Fruit fly (Drosophila melanogaster) whole organism, embryonic: Measurements from ENCODE around the gene CCHa2.

Experiments
- ATbp ChIP-seq: fragments of 200-800 bp; sonication (Bioruptor generic); optimal IDR thresholded peaks from 2 replicates; lab custom pipeline; 2017; ENCODE audit warnings: missing biosample characterization, mild to moderate bottlenecking, missing genetic modification characterization, missing genetic modification reagents
- Asciz ChIP-seq: fragments of 200-800 bp; sonication (Bioruptor generic); optimal IDR thresholded peaks from 2 replicates; lab custom pipeline; 2017; ENCODE audit warnings: missing biosample characterization, mild to moderate bottlenecking, missing genetic modification characterization, missing genetic modification reagents
- Bdp1 ChIP-seq: fragments of 200-800 bp; sonication (Bioruptor generic); optimal IDR thresholded peaks from 3 replicates; lab custom pipeline; 2016; ENCODE audit warnings: missing biosample characterization, missing genetic modification characterization
- Bgb ChIP-seq: fragments of 200-800 bp; sonication (Bioruptor generic); IDR thresholded peaks from 2 replicates; pipeline ENCODE4 v1.3.6; 2022; ENCODE audit warnings: missing biosample characterization, missing genetic modification characterization; ENCODE audit not compliant: partially characterized antibody
- BtbVII ChIP-seq: fragments of 200-800 bp; sonication (Bioruptor generic); optimal IDR thresholded peaks from 3 replicates; lab custom pipeline; 2017; ENCODE audit warnings: missing biosample characterization, mild to moderate bottlenecking, missing genetic modification characterization
- CG10431 ChIP-seq: fragments of 200-800 bp; sonication (Bioruptor generic); optimal IDR thresholded peaks from 3 replicates; lab custom pipeline; 2018; ENCODE audit warnings: missing biosample characterization, mild to moderate bottlenecking, missing genetic modification characterization
- CG10654 ChIP-seq: fragments of 200-800 bp; sonication (Bioruptor generic); optimal IDR thresholded peaks from 2 replicates; lab custom pipeline; 2016; ENCODE audit warnings: missing biosample characterization, missing genetic modification characterization
- CG11723 ChIP-seq: fragments of 200-800 bp; sonication (Bioruptor generic); optimal IDR thresholded peaks from 2 replicates; lab custom pipeline; 2017; ENCODE audit warnings: missing biosample characterization, mild to moderate bottlenecking, missing genetic modification characterization
- CG12299 ChIP-seq: fragments of 200-800 bp; sonication (Bioruptor generic); optimal IDR thresholded peaks from 2 replicates; lab custom pipeline; 2018; ENCODE audit warnings: missing biosample characterization, mild to moderate bottlenecking, missing genetic modification characterization
- CG14667 ChIP-seq: fragments of 200-800 bp; sonication (Bioruptor generic); IDR thresholded peaks from 2 replicates; pipeline ENCODE4 v1.3.6; 2022; ENCODE audit warnings: missing biosample characterization, missing genetic modification characterization
- CG14860 ChIP-seq: fragments of 200-800 bp; sonication (Bioruptor generic); IDR thresholded peaks from 3 replicates; pipeline ENCODE4 v1.3.6; 2022; ENCODE audit warnings: missing biosample characterization, missing genetic modification characterization; ENCODE audit not compliant: partially characterized antibody
- CG16813 ChIP-seq: fragments of 200-800 bp; sonication (Bioruptor generic); IDR thresholded peaks from 3 replicates; pipeline ENCODE4 v1.3.6; 2022; ENCODE audit warnings: missing biosample characterization, missing genetic modification characterization; ENCODE audit not compliant: partially characterized antibody
- CG17385 ChIP-seq: fragments of 200-800 bp; sonication (Bioruptor generic); optimal IDR thresholded peaks from 3 replicates; lab custom pipeline; 2018; ENCODE audit warnings: missing biosample characterization, mild to moderate bottlenecking, missing genetic modification characterization
- CG17612 ChIP-seq: fragments of 200-800 bp; sonication (Bioruptor generic); IDR thresholded peaks from 2 replicates; pipeline ENCODE4 v1.3.6; 2022; ENCODE audit warnings: missing biosample characterization, missing genetic modification characterization
- CG1792 ChIP-seq: fragments of 200-800 bp; sonication (Bioruptor generic); optimal IDR thresholded peaks from 2 replicates; lab custom pipeline; 2016; ENCODE audit warnings: missing biosample characterization, missing genetic modification characterization
- CG18476 ChIP-seq: fragments of 200-800 bp; sonication (Bioruptor generic); optimal IDR thresholded peaks from 2 replicates; lab custom pipeline; 2016; ENCODE audit warnings: missing biosample characterization, mild to moderate bottlenecking, missing genetic modification characterization
- CG30403 ChIP-seq: fragments of 200-800 bp; sonication (Bioruptor generic); optimal IDR thresholded peaks from 3 replicates; lab custom pipeline; 2016; ENCODE audit warnings: missing biosample characterization, missing genetic modification characterization
- CG32767 ChIP-seq: fragments of 200-800 bp; sonication (Bioruptor generic); IDR thresholded peaks from 2 replicates; pipeline ENCODE4 v1.3.6; 2022; ENCODE audit warnings: missing biosample characterization, missing genetic modification characterization
- CG4360 ChIP-seq: fragments of 200-800 bp; sonication (Bioruptor generic); IDR thresholded peaks from 2 replicates; pipeline ENCODE4 v1.3.6; 2022; ENCODE audit warnings: missing biosample characterization, missing genetic modification characterization
- CG4617 ChIP-seq: fragments of 200-800 bp; sonication (Bioruptor generic); optimal IDR thresholded peaks from 3 replicates; lab custom pipeline; 2016; ENCODE audit warnings: missing biosample characterization, missing genetic modification characterization, borderline replicate concordance
- CG7987 ChIP-seq: fragments of 200-800 bp; sonication (Bioruptor generic); optimal IDR thresholded peaks from 2 replicates; lab custom pipeline; 2018; ENCODE audit warnings: missing biosample characterization, mild to moderate bottlenecking, missing genetic modification characterization, moderate library complexity
- CG8478 ChIP-seq: fragments of >200 bp; optimal IDR thresholded peaks from 2 replicates; lab custom pipeline; 2018
- CG9215 ChIP-seq: fragments of 200-800 bp; sonication (Bioruptor generic); IDR thresholded peaks from 2 replicates; pipeline ENCODE4 v1.3.6; 2022; ENCODE audit warnings: missing biosample characterization, missing genetic modification characterization
- CG9817 ChIP-seq: fragments of 200-800 bp; sonication (Bioruptor generic); optimal IDR thresholded peaks from 2 replicates; lab custom pipeline; 2018; ENCODE audit warnings: missing biosample characterization, mild to moderate bottlenecking, missing genetic modification characterization, moderate library complexity
- Dref ChIP-seq: fragments of 200-800 bp; sonication (Bioruptor generic); IDR thresholded peaks from 2 replicates; pipeline ENCODE4 v1.3.6; 2022; ENCODE audit warnings: missing biosample characterization, missing genetic modification characterization
- Eip74EF ChIP-seq, 2 experiments: fragments of 200-800 bp in 1 of 2; fragments of >200 bp in 1 of 2; sonication (Bioruptor generic) in 1 of 2; optimal IDR thresholded peaks; 2 replicates each; lab custom pipeline; 2017 to 2019; ENCODE audit warnings: missing biosample characterization in 2 of 2, missing genetic modification characterization in 2 of 2, mild to moderate bottlenecking in 1 of 2, moderate library complexity in 1 of 2
- Rx ChIP-seq: fragments of 200-800 bp; sonication (Bioruptor generic); IDR thresholded peaks from 2 replicates; pipeline ENCODE4 v1.3.6; 2022; ENCODE audit warnings: missing biosample characterization, missing genetic modification characterization
- Spps ChIP-seq: fragments of 200-800 bp; sonication (Bioruptor generic); optimal IDR thresholded peaks from 2 replicates; lab custom pipeline; 2018; ENCODE audit warnings: missing biosample characterization, mild to moderate bottlenecking, missing genetic modification characterization
- Vsx1 ChIP-seq: fragments of 200-800 bp; sonication (Bioruptor generic); optimal IDR thresholded peaks from 2 replicates; lab custom pipeline; 2017; ENCODE audit warnings: missing biosample characterization, mild to moderate bottlenecking, missing genetic modification characterization, missing genetic modification reagents
- bowl ChIP-seq: fragments of 200-800 bp; sonication (Bioruptor generic); IDR thresholded peaks from 2 replicates; pipeline ENCODE4 v1.3.6; 2022; ENCODE audit warnings: missing biosample characterization, missing genetic modification characterization
- caup ChIP-seq: fragments of 200-800 bp; sonication (Bioruptor generic); optimal IDR thresholded peaks from 3 replicates; lab custom pipeline; 2017; ENCODE audit warnings: missing biosample characterization, mild to moderate bottlenecking, missing genetic modification characterization, moderate library complexity; ENCODE audit not compliant: severe bottlenecking
- disco-r ChIP-seq: fragments of 200-800 bp; sonication (Bioruptor generic); optimal IDR thresholded peaks from 2 replicates; lab custom pipeline; 2016; ENCODE audit warnings: missing biosample characterization, missing genetic modification characterization
- fd102C ChIP-seq: fragments of 200-800 bp; sonication (Bioruptor generic); optimal IDR thresholded peaks from 2 replicates; lab custom pipeline; 2018; ENCODE audit warnings: missing biosample characterization, mild to moderate bottlenecking, missing genetic modification characterization, moderate library complexity
- ftz-f1 ChIP-seq: fragments of 200-800 bp; sonication (Bioruptor generic); optimal IDR thresholded peaks from 2 replicates; lab custom pipeline; 2016; ENCODE audit warnings: missing biosample characterization, missing genetic modification characterization
- gsb ChIP-seq: fragments of 200-800 bp; sonication (Bioruptor generic); IDR thresholded peaks from 2 replicates; pipeline ENCODE4 v1.3.6; 2022; ENCODE audit warnings: missing biosample characterization, missing genetic modification characterization
- hth ChIP-seq: fragments of >200 bp; optimal IDR thresholded peaks from 2 replicates; lab custom pipeline; 2017; ENCODE audit warnings: inconsistent platforms
- jigr1 ChIP-seq: fragments of 200-800 bp; sonication (Bioruptor generic); IDR thresholded peaks from 3 replicates; pipeline ENCODE4 v1.3.6; 2022; ENCODE audit warnings: missing biosample characterization, missing genetic modification characterization
- kah ChIP-seq: fragments of 200-800 bp; sonication (Bioruptor generic); optimal IDR thresholded peaks from 2 replicates; lab custom pipeline; 2018; ENCODE audit warnings: missing biosample characterization, mild to moderate bottlenecking, missing genetic modification characterization
- knrl ChIP-seq: fragments of 200-800 bp; sonication (Bioruptor generic); IDR thresholded peaks from 3 replicates; pipeline ENCODE4 v1.3.6; 2022; ENCODE audit warnings: missing biosample characterization, missing genetic modification characterization; ENCODE audit not compliant: partially characterized antibody
- lmd ChIP-seq: fragments of 200-800 bp; sonication (Bioruptor generic); IDR thresholded peaks from 2 replicates; pipeline ENCODE4 v1.3.6; 2022; ENCODE audit warnings: missing biosample characterization, missing genetic modification characterization
- nau ChIP-seq: fragments of 200-800 bp; sonication (Bioruptor generic); optimal IDR thresholded peaks from 3 replicates; lab custom pipeline; 2017; ENCODE audit warnings: missing biosample characterization, mild to moderate bottlenecking, missing genetic modification characterization, missing genetic modification reagents
- pho ChIP-seq: fragments of 200-800 bp; sonication (Bioruptor generic); optimal IDR thresholded peaks from 2 replicates; lab custom pipeline; 2016; ENCODE audit warnings: missing biosample characterization, missing genetic modification characterization
- pnt ChIP-seq: fragments of 200-800 bp; sonication (Bioruptor generic); optimal IDR thresholded peaks from 3 replicates; lab custom pipeline; 2016; ENCODE audit warnings: missing biosample characterization, missing genetic modification characterization
- sens-2 ChIP-seq: fragments of 200-800 bp; sonication (Bioruptor generic); IDR thresholded peaks from 2 replicates; pipeline ENCODE4 v1.3.6; 2022; ENCODE audit warnings: missing biosample characterization, missing genetic modification characterization
- sima ChIP-seq: fragments of 200-800 bp; sonication (Bioruptor generic); optimal IDR thresholded peaks from 2 replicates; lab custom pipeline; 2016; ENCODE audit warnings: missing biosample characterization, missing genetic modification characterization
- slp2 ChIP-seq: fragments of 200-800 bp; sonication (Bioruptor generic); optimal IDR thresholded peaks from 2 replicates; lab custom pipeline; 2016; ENCODE audit warnings: missing biosample characterization, missing genetic modification characterization
- toy ChIP-seq: fragments of 200-800 bp; sonication (Bioruptor generic); IDR thresholded peaks from 2 replicates; pipeline ENCODE4 v1.3.6; 2022; ENCODE audit warnings: missing biosample characterization, missing genetic modification characterization
- z ChIP-seq: fragments of 200-800 bp; sonication (Bioruptor generic); IDR thresholded peaks from 3 replicates; pipeline ENCODE4 v1.3.6; 2022; ENCODE audit warnings: missing biosample characterization, missing genetic modification characterization

CCHa2 gene

dm6 chr3R:13364175-13365174 lies 30.5 kb downstream of the CCHa2 start, which contains the start of gene Dic1 (continued):
- TF ChIP-seq jigr1 (GFP tag; lab: Robert Waterston, UW) (peak; percentile 86), caup (GFP tag; lab: Kevin White, UChicago) (peak; percentile 97), CG18476 (GFP tag; lab: Kevin White, UChicago) (peak; percentile 95), CG8478 (no peak), CG7987 (GFP tag; lab: Kevin White, UChicago) (peak; percentile 75), hth (lab: Kevin White, UChicago) (no peak), ftz-f1 (peak; percentile 41), bowl (GFP tag; lab: Robert Waterston, UW) (peak; percentile 48; the same call in 1 of the 2 replicates), Vsx1 (peak; percentile 90), Eip74EF (GFP tag; optimal IDR thresholded peaks at IDR 0.05; lab: Kevin White, UChicago) (peak in 1 of 2 experiments; percentile 96), gsb (GFP tag; lab: Robert Waterston, UW) (peak; percentile 75), lmd (peak; percentile 96), Dref (GFP tag; lab: Robert Waterston, UW) (no peak), CG11723 (GFP tag; lab: Kevin White, UChicago) (peak; percentile 97), ATbp (GFP tag; lab: Kevin White, UChicago) (peak; percentile 96), CG12299 (peak; percentile 91), slp2 (peak; percentile 88), CG10654 (GFP tag; lab: Kevin White, UChicago) (peak; percentile 93), CG30403 (GFP tag; lab: Kevin White, UChicago) (peak; percentile 98), knrl (GFP tag; lab: Robert Waterston, UW) (no peak), pho (GFP tag; lab: Kevin White, UChicago) (peak; percentile 95), Rx (GFP tag; lab: Robert Waterston, UW) (peak; percentile 73), BtbVII (GFP tag; lab: Kevin White, UChicago) (peak; percentile 98), CG14667 (GFP tag; lab: Robert Waterston, UW) (peak; percentile 74), fd102C (GFP tag; lab: Kevin White, UChicago) (no peak), CG17612 (GFP tag; lab: Robert Waterston, UW) (peak; percentile 77), CG10431 (GFP tag; lab: Kevin White, UChicago) (peak; percentile 89), nau (peak; percentile 95), disco-r (GFP tag; lab: Kevin White, UChicago) (peak; percentile 76), Bdp1 (GFP tag; lab: Kevin White, UChicago) (peak; percentile 85), CG9817 (peak; percentile 95), pnt (GFP tag; lab: Kevin White, UChicago) (peak; percentile 88), CG4360 (GFP tag; lab: Robert Waterston, UW) (peak; percentile 50), Spps (peak; percentile 97), sima (GFP tag; lab: Kevin White, UChicago) (peak; percentile 59), Asciz (GFP tag; lab: Kevin White, UChicago) (peak; percentile 99), sens-2 (peak; percentile 78; the same call in 1 of the 2 replicates), CG32767 (GFP tag; lab: Robert Waterston, UW) (peak; percentile 92), CG1792 (GFP tag; lab: Kevin White, UChicago) (peak; percentile 84), CG4617 (GFP tag; lab: Kevin White, UChicago) (peak; percentile 84), CG14860 (GFP tag; lab: Robert Waterston, UW) (no peak), toy (peak; percentile 83), Bgb (GFP tag; lab: Robert Waterston, UW) (peak; percentile 68; the same call in 1 of the 2 replicates), CG9215 (GFP tag; lab: Robert Waterston, UW) (peak; percentile 92), CG17385 (GFP tag; lab: Kevin White, UChicago) (peak; percentile 95), z (GFP tag; lab: Robert Waterston, UW) (no peak; the same call in 2 of the 3 replicates), kah (GFP tag; lab: Kevin White, UChicago) (peak; percentile 93), CG16813 (GFP tag; lab: Robert Waterston, UW) (no peak)
